Worm (Caenorhabditis elegans): ENCODE data around the gene sdc-1.
A peak's percentile ranks its signal among the peaks of the same experiment; 100 is the strongest.

DNA sequence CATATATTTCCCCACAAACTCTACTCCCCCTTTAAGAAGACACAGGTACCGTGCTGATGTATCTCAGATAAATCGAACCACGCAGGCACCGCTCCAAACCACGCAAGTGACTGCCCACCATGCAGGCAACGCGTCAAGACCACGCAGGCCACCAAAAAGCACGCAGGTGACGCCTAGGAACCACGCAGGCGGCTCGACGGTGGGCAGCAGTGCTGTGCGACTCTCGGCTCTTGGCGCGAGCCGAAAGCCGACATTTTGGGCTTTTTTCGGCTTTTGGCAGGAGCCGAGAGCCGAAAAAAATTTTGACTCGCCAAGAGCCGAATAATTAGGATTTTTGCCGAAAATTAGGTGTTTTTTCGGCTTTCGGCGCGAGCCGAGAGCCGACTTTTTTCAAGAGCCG is 32.4 kb upstream of the sdc-1 start:
- no peak for TF ChIP-seq ref-1 (GFP tag; conservative IDR thresholded peaks at IDR 0.05)
- no peak for TF ChIP-seq T22C8.4 (GFP tag; IDR thresholded peaks at IDR 0.05)
- TF ChIP-seq flt-1 (GFP tag; IDR thresholded peaks at IDR 0.05), result no peak
- 0 out of 2 replicates have a peak, but pooled peaks have one; percentile 25 for TF ChIP-seq tab-1 (GFP tag; IDR thresholded peaks at IDR 0.05)
- TF ChIP-seq ztf-29 (GFP tag; IDR thresholded peaks at IDR 0.05), result no peak
- TF ChIP-seq ztf-23 (GFP tag; IDR thresholded peaks at IDR 0.05), result no peak
- TF ChIP-seq klf-2 (GFP tag; conservative IDR thresholded peaks at IDR 0.05), result no peak
- no peak for TF ChIP-seq cog-1 (tag; optimal IDR thresholded peaks at IDR 0.05)
- no peak for TF ChIP-seq med-1 (GFP tag; optimal IDR thresholded peaks at IDR 0.05; ENCODE audit: insufficient read depth)

All from whole organism, midembryonic.